Fruit fly (Drosophila melanogaster) whole organism, embryonic: ENCODE data around the gene Syx5.

Experiments
- ATbp ChIP-seq: fragments of 200-800 bp; sonication (Bioruptor generic); optimal IDR thresholded peaks from 2 replicates; lab custom pipeline; 2017; ENCODE audit warnings: missing biosample characterization, mild to moderate bottlenecking, missing genetic modification characterization, missing genetic modification reagents
- Asciz ChIP-seq: fragments of 200-800 bp; sonication (Bioruptor generic); optimal IDR thresholded peaks from 2 replicates; lab custom pipeline; 2017; ENCODE audit warnings: missing biosample characterization, mild to moderate bottlenecking, missing genetic modification characterization, missing genetic modification reagents
- CG10543 ChIP-seq: fragments of 200-800 bp; sonication (Bioruptor generic); optimal IDR thresholded peaks from 3 replicates; lab custom pipeline; 2017; ENCODE audit warnings: missing biosample characterization, mild to moderate bottlenecking, missing genetic modification characterization, moderate library complexity
- CG12155 ChIP-seq: fragments of 200-800 bp; sonication (Bioruptor generic); optimal IDR thresholded peaks from 3 replicates; lab custom pipeline; 2016; ENCODE audit warnings: missing biosample characterization, missing genetic modification characterization
- CG14667 ChIP-seq: fragments of 200-800 bp; sonication (Bioruptor generic); IDR thresholded peaks from 2 replicates; pipeline ENCODE4 v1.3.6; 2022; ENCODE audit warnings: missing biosample characterization, missing genetic modification characterization
- CG15269 ChIP-seq: fragments of 200-800 bp; sonication (Bioruptor generic); optimal IDR thresholded peaks from 2 replicates; lab custom pipeline; 2018; ENCODE audit warnings: missing biosample characterization, mild to moderate bottlenecking, missing genetic modification characterization, moderate library complexity
- CG15601 ChIP-seq: fragments of 200-800 bp; sonication (Bioruptor generic); optimal IDR thresholded peaks from 3 replicates; lab custom pipeline; 2019; ENCODE audit warnings: missing biosample characterization, mild to moderate bottlenecking, missing genetic modification characterization, moderate library complexity
- CG17186 ChIP-seq: fragments of 200-800 bp; sonication (Bioruptor generic); optimal IDR thresholded peaks from 3 replicates; lab custom pipeline; 2017; ENCODE audit warnings: missing biosample characterization, missing genetic modification reagents, missing genetic modification characterization
- CG17328 ChIP-seq: fragments of 200-800 bp; sonication (Bioruptor generic); IDR thresholded peaks from 2 replicates; pipeline ENCODE4 v1.3.6; 2022; ENCODE audit warnings: missing biosample characterization, missing genetic modification characterization
- CG17359 ChIP-seq: fragments of 200-800 bp; sonication (Bioruptor generic); optimal IDR thresholded peaks from 3 replicates; lab custom pipeline; 2018; ENCODE audit warnings: missing biosample characterization, mild to moderate bottlenecking, missing genetic modification characterization, moderate library complexity
- CG17912 ChIP-seq: fragments of 200-800 bp; sonication (Bioruptor generic); optimal IDR thresholded peaks from 2 replicates; lab custom pipeline; 2018; ENCODE audit warnings: missing biosample characterization, mild to moderate bottlenecking, missing genetic modification characterization
- CG2678 ChIP-seq: fragments of 200-800 bp; sonication (Bioruptor generic); optimal IDR thresholded peaks from 3 replicates; lab custom pipeline; 2019; ENCODE audit warnings: missing biosample characterization, mild to moderate bottlenecking, missing genetic modification characterization, moderate library complexity
- CG32767 ChIP-seq: fragments of 200-800 bp; sonication (Bioruptor generic); IDR thresholded peaks from 2 replicates; pipeline ENCODE4 v1.3.6; 2022; ENCODE audit warnings: missing biosample characterization, missing genetic modification characterization
- CG43689 ChIP-seq: fragments of 200-800 bp; sonication (Bioruptor generic); IDR thresholded peaks from 2 replicates; pipeline ENCODE4 v1.3.6; 2022; ENCODE audit warnings: missing biosample characterization, missing genetic modification characterization
- CG4730 ChIP-seq: fragments of 200-800 bp; sonication (Bioruptor generic); IDR thresholded peaks from 2 replicates; pipeline ENCODE4 v1.3.6; 2022; ENCODE audit warnings: missing biosample characterization, missing genetic modification characterization
- CG6175 ChIP-seq: fragments of 200-800 bp; sonication (Bioruptor generic); IDR thresholded peaks from 3 replicates; pipeline ENCODE4 v1.3.6; 2022; ENCODE audit warnings: missing biosample characterization, missing genetic modification characterization
- CG7839 ChIP-seq: fragments of 200-800 bp; sonication (Bioruptor generic); optimal IDR thresholded peaks from 3 replicates; lab custom pipeline; 2018; ENCODE audit warnings: missing biosample characterization, mild to moderate bottlenecking, missing genetic modification characterization, moderate library complexity
- CG7987 ChIP-seq: fragments of 200-800 bp; sonication (Bioruptor generic); optimal IDR thresholded peaks from 2 replicates; lab custom pipeline; 2018; ENCODE audit warnings: missing biosample characterization, mild to moderate bottlenecking, missing genetic modification characterization, moderate library complexity
- CG8281 ChIP-seq: fragments of 200-800 bp; sonication (Bioruptor generic); optimal IDR thresholded peaks from 2 replicates; lab custom pipeline; 2018; ENCODE audit warnings: missing biosample characterization, mild to moderate bottlenecking, missing genetic modification characterization, moderate library complexity
- CTCF ChIP-seq: fragments of 200-800 bp; sonication (Bioruptor generic); optimal IDR thresholded peaks from 2 replicates; lab custom pipeline; 2017; ENCODE audit warnings: missing biosample characterization, mild to moderate bottlenecking, missing genetic modification characterization, moderate library complexity
- Dip3 ChIP-seq: fragments of 200-800 bp; sonication (Bioruptor generic); optimal IDR thresholded peaks from 3 replicates; lab custom pipeline; 2016; ENCODE audit warnings: missing biosample characterization, missing genetic modification characterization
- Eip74EF ChIP-seq, 2 experiments: fragments of 200-800 bp in 1 of 2; fragments of >200 bp in 1 of 2; sonication (Bioruptor generic) in 1 of 2; optimal IDR thresholded peaks; 2 replicates each; lab custom pipeline; 2017 to 2019; ENCODE audit warnings: missing biosample characterization in 2 of 2, missing genetic modification characterization in 2 of 2, mild to moderate bottlenecking in 1 of 2, moderate library complexity in 1 of 2
- GATAe ChIP-seq: fragments of 200-800 bp; sonication (Bioruptor generic); conservative IDR thresholded peaks from 2 replicates; pipeline ENCODE4 v1.3.6; 2022; ENCODE audit warnings: missing biosample characterization, missing genetic modification characterization
- Hey ChIP-seq: fragments of 200-800 bp; sonication (Bioruptor generic); optimal IDR thresholded peaks from 3 replicates; lab custom pipeline; 2018; ENCODE audit warnings: missing biosample characterization, mild to moderate bottlenecking, missing genetic modification characterization
- HmgZ ChIP-seq: fragments of 200-800 bp; sonication (Bioruptor generic); optimal IDR thresholded peaks from 2 replicates; lab custom pipeline; 2018; ENCODE audit warnings: missing biosample characterization, mild to moderate bottlenecking, missing genetic modification characterization
- Jarid2 ChIP-seq: fragments of 200-800 bp; sonication (Bioruptor generic); optimal IDR thresholded peaks from 3 replicates; lab custom pipeline; 2017; ENCODE audit warnings: mild to moderate bottlenecking, missing biosample characterization, missing genetic modification reagents, missing genetic modification characterization
- PHDP ChIP-seq: fragments of 200-800 bp; sonication (Bioruptor generic); optimal IDR thresholded peaks from 3 replicates; lab custom pipeline; 2018; ENCODE audit warnings: missing biosample characterization, mild to moderate bottlenecking, missing genetic modification characterization, moderate library complexity
- Rx ChIP-seq: fragments of 200-800 bp; sonication (Bioruptor generic); IDR thresholded peaks from 2 replicates; pipeline ENCODE4 v1.3.6; 2022; ENCODE audit warnings: missing biosample characterization, missing genetic modification characterization
- Scr ChIP-seq: fragments of 200-800 bp; sonication (Bioruptor generic); IDR thresholded peaks from 2 replicates; pipeline ENCODE4 v1.3.6; 2022; ENCODE audit warnings: missing biosample characterization, missing genetic modification characterization; ENCODE audit not compliant: partially characterized antibody
- YL-1 ChIP-seq: fragments of 200-800 bp; sonication (Bioruptor generic); optimal IDR thresholded peaks from 3 replicates; lab custom pipeline; 2017; ENCODE audit warnings: missing biosample characterization, mild to moderate bottlenecking, missing genetic modification characterization
- ara ChIP-seq: fragments of 200-800 bp; sonication (Bioruptor generic); IDR thresholded peaks from 2 replicates; pipeline ENCODE4 v1.3.6; 2022; ENCODE audit warnings: missing biosample characterization, missing genetic modification characterization
- chn ChIP-seq: fragments of 200-800 bp; sonication (Bioruptor generic); optimal IDR thresholded peaks from 2 replicates; lab custom pipeline; 2016; ENCODE audit warnings: missing biosample characterization, missing genetic modification characterization
- dmrt11E ChIP-seq: fragments of 200-800 bp; sonication (Bioruptor generic); optimal IDR thresholded peaks from 3 replicates; lab custom pipeline; 2018; ENCODE audit warnings: missing biosample characterization, mild to moderate bottlenecking, missing genetic modification characterization, moderate library complexity
- dpn ChIP-seq, 2 experiments: fragments of 200-800 bp; sonication (Bioruptor generic); optimal IDR thresholded peaks; 3 replicates each; lab custom pipeline; 2016; ENCODE audit warnings: missing biosample characterization in 2 of 2, missing genetic modification characterization in 2 of 2
- ewg ChIP-seq: fragments of 200-800 bp; sonication (Bioruptor generic); optimal IDR thresholded peaks from 3 replicates; lab custom pipeline; 2017; ENCODE audit warnings: mild to moderate bottlenecking, missing biosample characterization, missing genetic modification reagents, missing genetic modification characterization
- gsb-n ChIP-seq: fragments of 200-800 bp; sonication (Bioruptor generic); optimal IDR thresholded peaks from 3 replicates; lab custom pipeline; 2018; ENCODE audit warnings: missing biosample characterization, mild to moderate bottlenecking, missing genetic modification characterization
- mld ChIP-seq: fragments of 200-800 bp; sonication (Bioruptor generic); IDR thresholded peaks from 3 replicates; pipeline ENCODE4 v1.3.6; 2022; ENCODE audit warnings: missing biosample characterization, missing genetic modification characterization; ENCODE audit not compliant: partially characterized antibody
- prd ChIP-seq, 3 experiments: fragments of >200 bp in 2 of 3; fragments of 200-800 bp in 1 of 3; sonication (Bioruptor generic) in 1 of 3; optimal IDR thresholded peaks in 2 of 3; IDR thresholded peaks in 1 of 3; 2 replicates in 2 of 3; 3 replicates in 1 of 3; pipeline versions ENCODE4 v1.3.6 to Lab custom; 2017 to 2022; ENCODE audit warnings: missing biosample characterization in 1 of 3, missing genetic modification characterization in 1 of 3
- sd ChIP-seq: fragments of 200-800 bp; sonication (Bioruptor generic); optimal IDR thresholded peaks from 3 replicates; lab custom pipeline; 2018; ENCODE audit warnings: missing biosample characterization, mild to moderate bottlenecking, missing genetic modification characterization, moderate library complexity
- sim ChIP-seq: fragments of 200-800 bp; sonication (Bioruptor generic); IDR thresholded peaks from 2 replicates; pipeline ENCODE4 v1.3.6; 2022; ENCODE audit warnings: missing biosample characterization, missing genetic modification characterization
- sisA ChIP-seq: fragments of 200-800 bp; sonication (Bioruptor generic); IDR thresholded peaks from 2 replicates; pipeline ENCODE4 v1.3.6; 2022; ENCODE audit warnings: missing biosample characterization, missing genetic modification characterization
- sqz ChIP-seq: fragments of 200-800 bp; sonication (Bioruptor generic); optimal IDR thresholded peaks from 3 replicates; lab custom pipeline; 2018; ENCODE audit warnings: missing biosample characterization, mild to moderate bottlenecking, missing genetic modification characterization
- sug ChIP-seq: fragments of 200-800 bp; optimal IDR thresholded peaks from 2 replicates; lab custom pipeline; 2019; ENCODE audit warnings: missing biosample characterization, mild to moderate bottlenecking, missing genetic modification characterization, moderate library complexity
- toy ChIP-seq: fragments of 200-800 bp; sonication (Bioruptor generic); IDR thresholded peaks from 2 replicates; pipeline ENCODE4 v1.3.6; 2022; ENCODE audit warnings: missing biosample characterization, missing genetic modification characterization
- tx ChIP-seq: fragments of 200-800 bp; sonication (Bioruptor generic); optimal IDR thresholded peaks from 2 replicates; lab custom pipeline; 2016; ENCODE audit warnings: missing biosample characterization, missing genetic modification characterization
- vfl ChIP-seq: fragments of 200-800 bp; sonication (Bioruptor generic); optimal IDR thresholded peaks from 2 replicates; lab custom pipeline; 2016; ENCODE audit warnings: missing biosample characterization, missing genetic modification characterization
- wdn ChIP-seq: fragments of 200-800 bp; sonication (Bioruptor generic); IDR thresholded peaks from 2 replicates; pipeline ENCODE4 v1.3.6; 2022; ENCODE audit warnings: missing biosample characterization, missing genetic modification characterization
- z ChIP-seq: fragments of 200-800 bp; sonication (Bioruptor generic); IDR thresholded peaks from 3 replicates; pipeline ENCODE4 v1.3.6; 2022; ENCODE audit warnings: missing biosample characterization, missing genetic modification characterization

The Syx5 gene

dm6 chr2L:16269232-16270134 is 37.7 kb upstream of the Syx5 start (continued):
- TF ChIP-seq sim (GFP tag; lab: Robert Waterston, UW) (no peak), CG17186 (GFP tag; lab: Kevin White, UChicago) (peak; percentile 32), vfl (GFP tag; lab: Kevin White, UChicago) (no peak), wdn (GFP tag; lab: Robert Waterston, UW) (no peak), CG15269 (peak; percentile 57), Asciz (peak; percentile 92), CG14667 (GFP tag; lab: Robert Waterston, UW) (no peak), CG12155 (no peak), tx (GFP tag; lab: Kevin White, UChicago) (no peak), Eip74EF (GFP tag; optimal IDR thresholded peaks at IDR 0.05; lab: Kevin White, UChicago) (peak in 1 of 2 experiments; percentile 79), sug (tag; lab: Kevin White, UChicago) (peak; percentile 78), CG17328 (GFP tag; lab: Robert Waterston, UW) (no peak), sqz (peak; percentile 92), gsb-n (peak; percentile 27), toy (no peak), CG8281 (peak; percentile 73), Rx (GFP tag; lab: Robert Waterston, UW) (no peak), ATbp (GFP tag; lab: Kevin White, UChicago) (peak; percentile 90), CG7987 (GFP tag; lab: Kevin White, UChicago) (peak; percentile 95), ewg (GFP tag; lab: Kevin White, UChicago) (peak; percentile 12), CG4730 (no peak), CTCF (GFP tag; lab: Kevin White, UChicago) (peak; percentile 51), sd (tag; lab: Kevin White, UChicago) (peak; percentile 59), Dip3 (GFP tag; lab: Kevin White, UChicago) (no peak), Jarid2 (GFP tag; lab: Kevin White, UChicago) (peak; percentile 76), mld (GFP tag; lab: Robert Waterston, UW) (no peak), CG17359 (tag; lab: Kevin White, UChicago) (peak; percentile 74), CG2678 (tag; lab: Kevin White, UChicago) (peak; percentile 66), CG7839 (tag; lab: Kevin White, UChicago) (peak; percentile 57), CG32767 (GFP tag; lab: Robert Waterston, UW) (no peak), CG10543 (peak; percentile 96), z (GFP tag; lab: Robert Waterston, UW) (no peak), dpn (GFP tag; optimal IDR thresholded peaks at IDR 0.05; lab: Kevin White, UChicago) (no peak), dmrt11E (tag; lab: Kevin White, UChicago) (no peak), CG15601 (tag; lab: Kevin White, UChicago) (peak; percentile 77), YL-1 (GFP tag; lab: Kevin White, UChicago) (peak; percentile 98), chn (GFP tag; lab: Kevin White, UChicago) (peak; percentile 28), Scr (GFP tag; lab: Robert Waterston, UW) (no peak), GATAe (no peak), CG17912 (GFP tag; lab: Kevin White, UChicago) (peak; percentile 92), CG43689 (GFP tag; lab: Robert Waterston, UW) (no peak), sisA (GFP tag; lab: Robert Waterston, UW) (no peak), Hey (tag; lab: Kevin White, UChicago) (peak; percentile 83), prd (optimal IDR thresholded peaks at IDR 0.05; lab: Kevin White, UChicago) (no peak), prd (GFP tag; IDR thresholded peaks at IDR 0.05; lab: Robert Waterston, UW) (no peak), HmgZ (tag; lab: Kevin White, UChicago) (peak; percentile 75), PHDP (peak; percentile 76), CG6175 (GFP tag; lab: Robert Waterston, UW) (no peak), ara (no peak)
